Worm (Caenorhabditis elegans) whole organism, early embryonic: Measurements from ENCODE around the gene K08E4.8.

Experiments used
- ama-1 ChIP-seq: fragments of 150-350 bp; optimal IDR thresholded peaks from 2 replicates; lab custom pipeline; 2014
- ceh-13 ChIP-seq: fragments of 200-800 bp; sonication (Bioruptor generic); optimal IDR thresholded peaks from 2 replicates; lab custom pipeline; 2018; ENCODE audit warnings: mild to moderate bottlenecking, missing genetic modification characterization, missing compliant biosample characterization
- ets-7 ChIP-seq: sonication (generic microtip); optimal IDR thresholded peaks from 2 replicates; lab custom pipeline; 2016; ENCODE audit warnings: missing genotype, missing genetic modification characterization, missing compliant biosample characterization
- flt-1 ChIP-seq: fragments of 200-800 bp; sonication (Bioruptor generic); IDR thresholded peaks from 2 replicates; pipeline ENCODE4 v1.3.6; 2022; ENCODE audit warnings: missing genetic modification characterization, missing compliant biosample characterization
- hmg-4 ChIP-seq: fragments of 200-800 bp; sonication (Bioruptor generic); optimal IDR thresholded peaks from 2 replicates; lab custom pipeline; 2018; ENCODE audit warnings: mild to moderate bottlenecking, missing genetic modification characterization, missing compliant biosample characterization
- hnd-1 ChIP-seq: sonication (generic microtip); optimal IDR thresholded peaks from 2 replicates; lab custom pipeline; 2016; ENCODE audit warnings: missing genetic modification characterization, missing compliant biosample characterization
- pes-1 ChIP-seq: fragments of 200-800 bp; sonication (Bioruptor generic); IDR thresholded peaks from 2 replicates; pipeline ENCODE4 v1.3.6; 2022; ENCODE audit warnings: missing genetic modification reagents, missing genetic modification characterization, missing compliant biosample characterization
- scrt-1 ChIP-seq: fragments of 200-800 bp; sonication (Bioruptor generic); IDR thresholded peaks from 2 replicates; pipeline ENCODE4 v1.3.6; 2022; ENCODE audit warnings: missing genetic modification characterization, missing compliant biosample characterization
- sea-1 ChIP-seq: fragments of 200-800 bp; sonication (Bioruptor generic); conservative IDR thresholded peaks from 2 replicates; pipeline ENCODE4 v1.3.6; 2022; ENCODE audit warnings: missing genetic modification characterization, missing compliant biosample characterization
- tbx-11 ChIP-seq: fragments of 200-800 bp; sonication (Bioruptor generic); IDR thresholded peaks from 2 replicates; pipeline ENCODE4 v1.3.6; 2022; ENCODE audit warnings: missing genetic modification characterization, missing compliant biosample characterization
- tbx-37 ChIP-seq: fragments of 200-800 bp; sonication (Bioruptor generic); conservative IDR thresholded peaks from 2 replicates; pipeline ENCODE4 v1.3.6; 2022; ENCODE audit warnings: missing genetic modification reagents, missing genetic modification characterization, missing compliant biosample characterization
- tra-4 ChIP-seq: sonication (generic microtip); optimal IDR thresholded peaks from 2 replicates; lab custom pipeline; 2017; ENCODE audit warnings: missing genetic modification characterization, missing compliant biosample characterization

DNA sequence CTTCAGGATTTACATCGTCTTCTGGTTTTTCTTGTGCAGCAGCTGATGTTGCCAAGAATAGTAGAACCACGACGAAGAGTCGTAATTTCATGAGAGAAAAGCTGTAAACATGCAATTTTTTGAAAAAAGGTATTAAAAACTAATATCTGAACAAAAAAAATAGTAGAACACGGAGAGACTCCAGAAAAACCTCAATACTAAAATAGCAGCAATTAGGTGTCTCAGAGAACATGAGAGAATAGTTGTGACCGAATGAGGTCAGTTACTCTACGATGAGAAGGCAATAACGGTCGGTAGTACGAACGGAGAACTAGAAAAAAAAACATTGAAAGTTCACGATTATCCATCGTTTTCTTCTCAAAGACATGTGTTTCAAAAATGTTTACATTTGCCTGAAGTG, 32.1 kb downstream of the K08E4.8 start, which contains the start of gene tgn-38:
- TF ChIP-seq sea-1 (GFP tag; lab: Robert Waterston, UW) (no peak), tbx-37 (GFP tag; lab: Robert Waterston, UW) (no peak), ama-1 (lab: Kevin White, UChicago) (no peak), flt-1 (no peak), tra-4 (tag; lab: Kevin White, UChicago) (no peak), pes-1 (no peak), scrt-1 (GFP tag; lab: Robert Waterston, UW) (no peak), ceh-13 (no peak), hnd-1 (tag; lab: Kevin White, UChicago) (no peak), tbx-11 (no peak), hmg-4 (GFP tag; lab: Kevin White, UChicago) (no peak), ets-7 (tag; lab: Kevin White, UChicago) (no peak)
